Fruit fly (Drosophila melanogaster) whole organism, wandering third instar larva: ENCODE measurements around the gene rols.

Experiments used
- CG32264 ChIP-seq: fragments of 200-800 bp; sonication (Bioruptor generic); optimal IDR thresholded peaks from 2 replicates; lab custom pipeline; 2016; ENCODE audit warnings: missing biosample characterization, missing genetic modification characterization
- CG9705 ChIP-seq: fragments of 200-800 bp; sonication (Bioruptor generic); optimal IDR thresholded peaks from 2 replicates; lab custom pipeline; 2018; ENCODE audit warnings: missing biosample characterization, mild to moderate bottlenecking, missing genetic modification characterization
- CrebA ChIP-seq: fragments of 200-800 bp; sonication (Bioruptor generic); optimal IDR thresholded peaks from 2 replicates; lab custom pipeline; 2016; ENCODE audit warnings: missing biosample characterization, mild to moderate bottlenecking, missing genetic modification characterization, borderline replicate concordance
- Dfd ChIP-seq: fragments of >200 bp; optimal IDR thresholded peaks from 2 replicates; lab custom pipeline; 2017; ENCODE audit warnings: missing biosample characterization, missing genetic modification characterization
- Dif ChIP-seq: fragments of 200-275, 200-300 bp; sonication (Bioruptor generic); optimal IDR thresholded peaks from 2 replicates; lab custom pipeline; 2018; ENCODE audit warnings: missing biosample characterization, missing genetic modification characterization; ENCODE audit not compliant: partially characterized antibody
- GATAd ChIP-seq: sonication (Bioruptor generic); optimal IDR thresholded peaks from 2 replicates; lab custom pipeline; 2016; ENCODE audit warnings: missing biosample characterization, missing genetic modification characterization
- HLH106 ChIP-seq: fragments of 200-800 bp; optimal IDR thresholded peaks from 3 replicates; lab custom pipeline; 2019; ENCODE audit warnings: missing biosample characterization, mild to moderate bottlenecking, missing genetic modification characterization, moderate library complexity
- Hnf4 ChIP-seq: fragments of 200-800 bp; sonication (Bioruptor generic); optimal IDR thresholded peaks from 2 replicates; lab custom pipeline; 2016; ENCODE audit warnings: missing biosample characterization, mild to moderate bottlenecking, missing genetic modification characterization
- Hr78 ChIP-seq: fragments of >200 bp; optimal IDR thresholded peaks from 2 replicates; lab custom pipeline; 2017; ENCODE audit warnings: missing biosample characterization, missing genetic modification characterization
- Hr83 ChIP-seq: fragments of 200-300 bp; sonication (Bioruptor generic); optimal IDR thresholded peaks from 2 replicates; lab custom pipeline; 2016; ENCODE audit warnings: missing biosample characterization, mild to moderate bottlenecking, missing genetic modification characterization, moderate library complexity; ENCODE audit not compliant: poor library complexity, severe bottlenecking
- Jra ChIP-seq: sonication (Bioruptor generic); optimal IDR thresholded peaks from 2 replicates; lab custom pipeline; 2016; ENCODE audit warnings: missing biosample characterization, missing genetic modification characterization
- Mio ChIP-seq: sonication (Bioruptor generic); optimal IDR thresholded peaks from 2 replicates; lab custom pipeline; 2016; ENCODE audit warnings: missing biosample characterization, missing genetic modification characterization
- Myc ChIP-seq: fragments of >200 bp; optimal IDR thresholded peaks from 2 replicates; lab custom pipeline; 2017
- N ChIP-seq: fragments of >200 bp; optimal IDR thresholded peaks from 2 replicates; lab custom pipeline; 2018; ENCODE audit warnings: missing biosample characterization, missing external identifiers, missing genetic modification characterization
- OdsH ChIP-seq: fragments of 200-800 bp; sonication (Bioruptor generic); optimal IDR thresholded peaks from 2 replicates; lab custom pipeline; 2016; ENCODE audit warnings: missing biosample characterization, mild to moderate bottlenecking, missing genetic modification characterization
- Rel ChIP-seq, 2 experiments: fragments of 200-800 bp; sonication (Bioruptor generic) in 1 of 2; optimal IDR thresholded peaks; 2 replicates in 1 of 2; 3 replicates in 1 of 2; lab custom pipeline; 2016 to 2019; ENCODE audit warnings: mild to moderate bottlenecking in 2 of 2, missing biosample characterization in 2 of 2, missing genetic modification characterization in 2 of 2, moderate library complexity in 1 of 2
- Sp1 ChIP-seq: fragments of 200-800 bp; sonication (Bioruptor generic); optimal IDR thresholded peaks from 3 replicates; lab custom pipeline; 2019; ENCODE audit warnings: missing biosample characterization, mild to moderate bottlenecking, missing genetic modification characterization, moderate library complexity
- Vsx2 ChIP-seq: fragments of 200-300, 225-300 bp; sonication (Bioruptor generic); optimal IDR thresholded peaks from 2 replicates; lab custom pipeline; 2018; ENCODE audit warnings: missing biosample characterization, missing genetic modification characterization; ENCODE audit not compliant: partially characterized antibody
- brk ChIP-seq: fragments of 200-800 bp; sonication (Bioruptor generic); optimal IDR thresholded peaks from 2 replicates; lab custom pipeline; 2016; ENCODE audit warnings: missing biosample characterization, mild to moderate bottlenecking, missing genetic modification characterization
- dl ChIP-seq, 2 experiments: fragments of 175-275, 200-275 bp in 1 of 2; fragments of 200-275 bp in 1 of 2; sonication (Bioruptor generic); optimal IDR thresholded peaks; lab custom pipeline; 2018; ENCODE audit warnings: mild to moderate bottlenecking in 2 of 2, missing biosample characterization in 2 of 2, missing genetic modification characterization in 2 of 2, moderate library complexity in 2 of 2; ENCODE audit not compliant: partially characterized antibody in 2 of 2, insufficient read depth in 1 of 2
- ey ChIP-seq: fragments of 200-800 bp; sonication (Bioruptor generic); optimal IDR thresholded peaks from 2 replicates; lab custom pipeline; 2016; ENCODE audit warnings: missing biosample characterization, missing genetic modification characterization
- foxo ChIP-seq, 2 experiments: fragments of 200-800 bp; sonication (Bioruptor generic); optimal IDR thresholded peaks; 2 replicates in 1 of 2; 3 replicates in 1 of 2; lab custom pipeline; 2016 to 2017; ENCODE audit warnings: missing biosample characterization in 2 of 2, missing genetic modification characterization in 2 of 2
- fru ChIP-seq: fragments of 200-800 bp; sonication (Bioruptor generic); optimal IDR thresholded peaks from 3 replicates; lab custom pipeline; 2016; ENCODE audit warnings: missing biosample characterization, mild to moderate bottlenecking, missing genetic modification characterization
- h ChIP-seq: fragments of 200-800 bp; sonication (Bioruptor generic); optimal IDR thresholded peaks from 3 replicates; lab custom pipeline; 2016; ENCODE audit warnings: missing biosample characterization, mild to moderate bottlenecking, missing genetic modification characterization
- jim ChIP-seq: fragments of 175-275, 200-325 bp; sonication (Bioruptor generic); optimal IDR thresholded peaks from 2 replicates; lab custom pipeline; 2016; ENCODE audit warnings: missing biosample characterization, mild to moderate bottlenecking, missing genetic modification characterization
- lola ChIP-seq: fragments of >200 bp; optimal IDR thresholded peaks from 2 replicates; lab custom pipeline; 2017; ENCODE audit warnings: missing biosample characterization, missing genetic modification characterization
- pan ChIP-seq: fragments of >200 bp; optimal IDR thresholded peaks from 2 replicates; lab custom pipeline; 2017
- psq ChIP-seq: fragments of 200-800 bp; sonication (Bioruptor generic); optimal IDR thresholded peaks from 3 replicates; lab custom pipeline; 2017; ENCODE audit warnings: missing biosample characterization, mild to moderate bottlenecking, missing genetic modification characterization, moderate library complexity
- rgr ChIP-seq: fragments of 200-800 bp; sonication (Bioruptor generic); optimal IDR thresholded peaks from 3 replicates; lab custom pipeline; 2016; ENCODE audit warnings: missing biosample characterization, mild to moderate bottlenecking, missing genetic modification characterization
- sage ChIP-seq: fragments of 200-800 bp; sonication (Bioruptor generic); optimal IDR thresholded peaks from 2 replicates; lab custom pipeline; 2016; ENCODE audit warnings: missing biosample characterization, mild to moderate bottlenecking, missing genetic modification characterization
- sv ChIP-seq: fragments of 200-800 bp; sonication (Bioruptor generic); optimal IDR thresholded peaks from 3 replicates; lab custom pipeline; 2016; ENCODE audit warnings: missing biosample characterization, missing genetic modification characterization
- tai ChIP-seq: sonication (Bioruptor generic); optimal IDR thresholded peaks from 2 replicates; lab custom pipeline; 2016; ENCODE audit warnings: missing biosample characterization, missing genetic modification characterization
- usp ChIP-seq: fragments of >200 bp; optimal IDR thresholded peaks from 2 replicates; lab custom pipeline; 2017; ENCODE audit warnings: missing biosample characterization, missing genetic modification characterization
- woc ChIP-seq: sonication (Bioruptor generic); optimal IDR thresholded peaks from 2 replicates; lab custom pipeline; 2016; ENCODE audit warnings: missing biosample characterization, mild to moderate bottlenecking, missing genetic modification characterization

rols gene

DNA sequence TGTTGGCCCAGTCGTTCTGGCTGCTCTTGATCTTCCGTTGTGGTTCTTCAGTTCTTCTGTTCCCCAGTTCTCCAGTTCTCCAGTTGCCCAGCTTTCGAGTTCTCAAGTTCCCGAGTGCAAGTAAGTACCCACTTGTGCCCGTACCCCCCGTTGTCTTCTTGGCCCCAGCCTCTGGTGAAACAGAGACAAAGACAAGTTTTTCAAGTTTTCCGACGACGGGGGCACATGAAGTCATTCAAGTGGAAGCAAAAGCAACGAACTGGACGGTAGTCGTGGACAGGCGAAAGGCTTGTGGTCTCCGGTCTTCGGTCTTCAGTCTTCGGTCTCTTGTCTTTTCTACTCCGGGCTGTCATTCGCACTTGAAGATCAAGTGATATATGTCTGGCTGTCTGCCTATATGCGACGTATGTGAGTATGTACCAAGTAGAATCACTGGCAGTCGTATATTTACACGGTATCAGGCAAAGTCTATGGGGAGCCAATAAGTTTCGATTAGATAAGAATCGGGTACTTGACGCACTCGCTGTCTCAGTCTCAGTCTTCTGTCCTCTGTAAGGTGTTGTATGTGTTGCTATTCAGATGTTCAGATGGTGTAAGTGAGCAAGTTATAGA lies 24.2 kb downstream of the rols start (continued):
- no peak for TF ChIP-seq Hr78 (GFP tag; lab: Kevin White, UChicago)
- TF ChIP-seq rgr (GFP tag; lab: Kevin White, UChicago) = no peak

dm6 chr3L:12039084-12039483 lies 25.6 kb downstream of the rols start:
- TF ChIP-seq Vsx2 (no peak), N (GFP tag; lab: Kevin White, UChicago) (no peak), foxo (GFP tag; optimal IDR thresholded peaks at IDR 0.05; lab: Kevin White, UChicago) (no peak), Sp1 (GFP tag; lab: Kevin White, UChicago) (no peak), fru (GFP tag; lab: Kevin White, UChicago) (no peak), Myc (no peak), OdsH (GFP tag; lab: Kevin White, UChicago) (no peak), Hr78 (GFP tag; lab: Kevin White, UChicago) (no peak), usp (GFP tag; lab: Kevin White, UChicago) (no peak), Rel (GFP tag; optimal IDR thresholded peaks at IDR 0.05; lab: Kevin White, UChicago) (no peak), Rel (tag; optimal IDR thresholded peaks at IDR 0.05; lab: Kevin White, UChicago) (no peak), h (no peak), Dfd (GFP tag; lab: Kevin White, UChicago) (no peak)
- TF ChIP-seq, all 38 proteins: peak for 0

DNA sequence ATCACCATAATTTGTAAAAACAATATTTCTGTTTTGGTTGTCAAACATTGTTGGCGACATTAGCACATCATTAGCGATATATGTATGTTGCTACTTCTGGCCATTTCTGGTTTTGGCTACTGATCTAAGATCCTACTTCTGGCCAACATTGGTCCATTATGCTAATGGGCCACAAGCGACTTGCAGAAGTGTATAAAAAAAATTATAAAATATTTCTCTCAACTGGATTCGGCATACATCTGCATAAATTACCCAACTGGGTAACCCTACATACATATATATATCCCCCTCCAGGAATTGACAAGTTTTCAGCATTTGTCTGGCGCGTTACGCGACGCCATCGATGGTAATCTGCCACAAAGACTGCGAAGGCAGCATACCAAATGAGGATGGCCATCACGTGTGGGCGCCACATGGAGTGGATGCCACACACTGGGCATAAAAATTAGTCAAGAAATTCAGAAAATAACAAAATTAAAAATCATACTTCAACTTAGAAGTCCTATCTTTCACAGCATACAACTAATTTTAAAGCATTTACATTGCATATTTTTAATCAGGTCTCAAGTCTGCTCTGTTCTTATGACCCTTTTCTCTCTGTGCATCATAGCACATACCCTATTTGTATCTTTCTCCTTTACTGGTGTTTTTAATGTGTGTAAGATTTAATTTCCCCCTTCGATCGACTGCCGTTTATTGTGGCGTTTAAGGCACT lies 27.1 kb downstream of the rols start:
- TF ChIP-seq sv (GFP tag; lab: Kevin White, UChicago) = peak; percentile 14
- TF ChIP-seq Rel (GFP tag; optimal IDR thresholded peaks at IDR 0.05; lab: Kevin White, UChicago) = no peak
- TF ChIP-seq Rel (tag; optimal IDR thresholded peaks at IDR 0.05; lab: Kevin White, UChicago) = no peak

DNA sequence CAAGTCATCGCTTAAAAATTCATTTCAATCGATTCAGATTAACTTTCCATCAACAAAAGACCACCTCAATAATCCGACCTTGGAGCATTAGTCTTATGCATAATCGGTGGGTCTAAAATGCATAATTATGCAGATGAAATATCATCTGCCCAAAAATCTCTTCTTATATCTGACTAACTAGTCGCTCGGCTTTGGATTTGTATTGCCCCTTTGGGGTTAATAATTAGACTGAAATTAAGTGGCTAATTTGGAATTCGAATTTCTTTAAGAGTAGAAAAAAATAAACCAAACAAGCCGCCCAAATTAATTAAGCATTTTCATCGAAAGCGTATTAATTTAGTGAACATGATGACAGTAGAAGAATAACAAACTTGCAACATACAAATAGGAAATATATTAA lies 28.0 kb downstream of the rols start:
- no peak for TF ChIP-seq h
- no peak for TF ChIP-seq HLH106 (tag; lab: Kevin White, UChicago)
- TF ChIP-seq Myc = no peak
- TF ChIP-seq tai (GFP tag; lab: Kevin White, UChicago) = no peak
- TF ChIP-seq Hnf4 (GFP tag; lab: Kevin White, UChicago) = no peak

- TF ChIP-seq HLH106 (tag; lab: Kevin White, UChicago) (no peak), woc (GFP tag; lab: Kevin White, UChicago) (no peak), rgr (GFP tag; lab: Kevin White, UChicago) (no peak), OdsH (GFP tag; lab: Kevin White, UChicago) (no peak), lola (no peak), h (no peak), CG32264 (GFP tag; lab: Kevin White, UChicago) (no peak), Sp1 (GFP tag; lab: Kevin White, UChicago) (no peak), N (GFP tag; lab: Kevin White, UChicago) (no peak), Dif (GFP tag; lab: Kevin White, UChicago) (no peak), Mio (no peak), GATAd (GFP tag; lab: Kevin White, UChicago) (no peak), Vsx2 (no peak), ey (GFP tag; lab: Kevin White, UChicago) (no peak), Hr78 (GFP tag; lab: Kevin White, UChicago) (no peak), jim (GFP tag; lab: Kevin White, UChicago) (no peak), brk (GFP tag; lab: Kevin White, UChicago) (no peak), pan (lab: Kevin White, UChicago) (no peak), tai (GFP tag; lab: Kevin White, UChicago) (no peak)
Observed at dm6 chr3L:12032257-12032656, 32.4 kb downstream of the rols start, which contains the start of gene CG43993. Gene CG43993, plus strand, starts transcription at chr3L:12032557.

DNA sequence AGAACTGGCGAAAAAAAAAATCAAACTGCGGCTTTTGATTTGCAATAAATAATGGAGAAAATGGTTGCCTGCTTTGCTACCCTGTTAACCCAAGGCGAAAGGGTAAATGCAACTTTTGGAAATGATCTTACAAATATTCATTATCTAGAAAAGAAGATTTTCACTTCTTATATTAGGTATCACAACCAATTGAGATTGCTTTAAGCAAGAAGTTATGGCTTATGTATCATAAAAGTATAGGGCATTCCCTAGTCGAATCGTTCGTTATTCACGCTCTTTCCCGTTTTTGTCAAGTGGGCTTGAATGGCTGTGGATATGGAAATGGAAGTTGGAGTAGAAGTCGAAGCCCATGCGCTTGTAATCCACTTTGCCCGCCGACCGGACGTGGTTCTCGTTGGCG lies 34.1 kb downstream of the rols start:
- no peak for TF ChIP-seq tai (GFP tag; lab: Kevin White, UChicago)
- TF ChIP-seq foxo (GFP tag; optimal IDR thresholded peaks at IDR 0.05; lab: Kevin White, UChicago) = no peak
- TF ChIP-seq jim (GFP tag; lab: Kevin White, UChicago) = no peak
- TF ChIP-seq dl (GFP tag; optimal IDR thresholded peaks at IDR 0.05; lab: Kevin White, UChicago; ENCODE audit: insufficient read depth in 1 of 2, partially characterized antibody in 2 of 2) = no peak
- TF ChIP-seq usp (GFP tag; lab: Kevin White, UChicago) = no peak
- peak; percentile 49 for TF ChIP-seq woc (GFP tag; lab: Kevin White, UChicago)
- no peak for TF ChIP-seq CG9705 (GFP tag; lab: Kevin White, UChicago)
- TF ChIP-seq Sp1 (GFP tag; lab: Kevin White, UChicago) = no peak
- no peak for TF ChIP-seq CG32264 (GFP tag; lab: Kevin White, UChicago)
- no peak for TF ChIP-seq Mio
- TF ChIP-seq psq (GFP tag; lab: Kevin White, UChicago) = no peak
- no peak for TF ChIP-seq sage (GFP tag; lab: Kevin White, UChicago)
- peak; percentile 16 for TF ChIP-seq HLH106 (tag; lab: Kevin White, UChicago)
- TF ChIP-seq Rel (GFP tag; optimal IDR thresholded peaks at IDR 0.05; lab: Kevin White, UChicago) = no peak
- TF ChIP-seq Rel (tag; optimal IDR thresholded peaks at IDR 0.05; lab: Kevin White, UChicago) = no peak
- peak; percentile 13 for TF ChIP-seq pan (lab: Kevin White, UChicago)
- TF ChIP-seq Jra = no peak
- no peak for TF ChIP-seq rgr (GFP tag; lab: Kevin White, UChicago)
- no peak for TF ChIP-seq GATAd (GFP tag; lab: Kevin White, UChicago)
- TF ChIP-seq CrebA (GFP tag; lab: Kevin White, UChicago) = no peak
- TF ChIP-seq Dfd (GFP tag; lab: Kevin White, UChicago) = no peak
- no peak for TF ChIP-seq Hr83 (GFP tag; lab: Kevin White, UChicago)
- no peak for TF ChIP-seq brk (GFP tag; lab: Kevin White, UChicago)
- peak; percentile 59 for TF ChIP-seq h
- no peak for TF ChIP-seq Hr78 (GFP tag; lab: Kevin White, UChicago)
